Worm (Caenorhabditis elegans): ENCODE results near the gene sedl-1.
"Not testable (repeated sequence)": the region's sequence is repeated elsewhere in the genome, so short reads cannot be mapped to it uniquely, and the experiment has no call there.

sedl-1 gene

ce11 chrX:1403444-1403843, 36.6 kb downstream of the sedl-1 start, which contains the start of gene ZK402.2:
Gene ZK402.2, plus strand, starts transcription at chrX:1403744.
- not testable (repeated sequence) for TF ChIP-seq pha-4, Y22D7AL.16, hlh-8 (tag; optimal IDR thresholded peaks at IDR 0.05)

- TF ChIP-seq pqm-1 (tag; optimal IDR thresholded peaks at IDR 0.05) = no peak
- no peak for TF ChIP-seq dmd-4 (tag; optimal IDR thresholded peaks at IDR 0.05; ENCODE audit: borderline replicate concordance)
- TF ChIP-seq F13H6.1 (tag; optimal IDR thresholded peaks at IDR 0.05) = no peak
- no peak for TF ChIP-seq ceh-34 (tag; optimal IDR thresholded peaks at IDR 0.05)
- no peak for TF ChIP-seq hlh-13 (GFP tag; optimal IDR thresholded peaks at IDR 0.05)
- no peak for TF ChIP-seq elt-2 (tag; optimal IDR thresholded peaks at IDR 0.05)
- TF ChIP-seq ttx-3 (tag; optimal IDR thresholded peaks at IDR 0.05) = no peak
- TF ChIP-seq nfya-1 (tag; optimal IDR thresholded peaks at IDR 0.05) = no peak
- no peak for TF ChIP-seq K02D7.2 (tag; optimal IDR thresholded peaks at IDR 0.05)
- no peak for TF ChIP-seq che-1 (tag; optimal IDR thresholded peaks at IDR 0.05)
- no peak for TF ChIP-seq ceh-18 (tag; optimal IDR thresholded peaks at IDR 0.05)
These were observed 38.8 kb downstream of the sedl-1 start, which contains the start of gene ZK402.5 for ce11 chrX:1401259-1401658. Gene ZK402.5, minus strand, starts transcription at chrX:1401359.

- no peak for TF ChIP-seq ceh-9 (tag; optimal IDR thresholded peaks at IDR 0.05)
- TF ChIP-seq mec-3 (tag; optimal IDR thresholded peaks at IDR 0.05; ENCODE audit: borderline replicate concordance) = no peak
- TF ChIP-seq eyg-1 (tag; optimal IDR thresholded peaks at IDR 0.05) = no peak
- no peak for TF ChIP-seq ceh-6 (GFP tag; optimal IDR thresholded peaks at IDR 0.05)
- TF ChIP-seq K02D7.2 (tag; optimal IDR thresholded peaks at IDR 0.05) = no peak
- no peak for TF ChIP-seq pros-1 (tag; optimal IDR thresholded peaks at IDR 0.05)
- no peak for TF ChIP-seq pqm-1 (tag; optimal IDR thresholded peaks at IDR 0.05)
These were observed 42.5 kb downstream of the sedl-1 start, which contains the start of gene H39E20.1 for ce11 chrX:1397516-1397915. Gene H39E20.1, minus strand, starts transcription at chrX:1397616.

- TF ChIP-seq sox-2 (GFP tag; IDR thresholded peaks at IDR 0.05) (no peak), gmeb-2 (tag; optimal IDR thresholded peaks at IDR 0.05) (no peak), ceh-18 (tag; optimal IDR thresholded peaks at IDR 0.05) (no peak), odd-2 (tag; optimal IDR thresholded peaks at IDR 0.05) (no peak)
These were observed 44.3 kb downstream of the sedl-1 start for ce11 chrX:1395793-1396192.

ce11 chrX:1394437-1394836, 45.6 kb downstream of the sedl-1 start:
- TF ChIP-seq ceh-30 (tag; optimal IDR thresholded peaks at IDR 0.05) (no peak), elt-2 (tag; optimal IDR thresholded peaks at IDR 0.05) (no peak), sox-2 (GFP tag; IDR thresholded peaks at IDR 0.05) (no peak), tbx-7 (tag; optimal IDR thresholded peaks at IDR 0.05) (no peak), hlh-6 (tag; optimal IDR thresholded peaks at IDR 0.05) (no peak), gmeb-2 (tag; optimal IDR thresholded peaks at IDR 0.05) (no peak), pqm-1 (tag; optimal IDR thresholded peaks at IDR 0.05) (no peak), dmd-4 (tag; optimal IDR thresholded peaks at IDR 0.05; ENCODE audit: borderline replicate concordance) (no peak), sdc-2 (tag; optimal IDR thresholded peaks at IDR 0.05) (no peak), ets-4 (tag; optimal IDR thresholded peaks at IDR 0.05) (no peak), ceh-18 (tag; optimal IDR thresholded peaks at IDR 0.05) (no peak), ceh-34 (tag; optimal IDR thresholded peaks at IDR 0.05) (no peak), pat-9 (tag; optimal IDR thresholded peaks at IDR 0.05) (no peak), ama-1 (optimal IDR thresholded peaks at IDR 0.05) (no peak), pha-4 (tag; optimal IDR thresholded peaks at IDR 0.05) (no peak), lin-11 (tag; optimal IDR thresholded peaks at IDR 0.05) (no peak), madf-2 (tag; optimal IDR thresholded peaks at IDR 0.05) (no peak), pax-1 (tag; optimal IDR thresholded peaks at IDR 0.05) (no peak), unc-86 (tag; optimal IDR thresholded peaks at IDR 0.05) (no peak), C38D4.7 (GFP tag; optimal IDR thresholded peaks at IDR 0.05) (no peak)
